Worm (Caenorhabditis elegans): ENCODE measurements around the gene clec-146.

- TF ChIP-seq tab-1 (GFP tag; IDR thresholded peaks at IDR 0.05) (no peak), med-1 (GFP tag; optimal IDR thresholded peaks at IDR 0.05; ENCODE audit: insufficient read depth) (no peak), ztf-29 (GFP tag; IDR thresholded peaks at IDR 0.05) (no peak), T22C8.4 (GFP tag; IDR thresholded peaks at IDR 0.05) (no peak), flt-1 (GFP tag; IDR thresholded peaks at IDR 0.05) (no peak), ztf-23 (GFP tag; IDR thresholded peaks at IDR 0.05) (no peak), cog-1 (tag; optimal IDR thresholded peaks at IDR 0.05) (no peak), ref-1 (GFP tag; conservative IDR thresholded peaks at IDR 0.05) (no peak), klf-2 (GFP tag; conservative IDR thresholded peaks at IDR 0.05) (no peak)
These were observed 37.1 kb upstream of the clec-146 start, which contains the start of the genes gst-17 and gst-18 for ce11 chrII:13630690-13631089.
